Fruit fly (Drosophila melanogaster): ENCODE data around the gene CG12025.

The CG12025 gene

DNA sequence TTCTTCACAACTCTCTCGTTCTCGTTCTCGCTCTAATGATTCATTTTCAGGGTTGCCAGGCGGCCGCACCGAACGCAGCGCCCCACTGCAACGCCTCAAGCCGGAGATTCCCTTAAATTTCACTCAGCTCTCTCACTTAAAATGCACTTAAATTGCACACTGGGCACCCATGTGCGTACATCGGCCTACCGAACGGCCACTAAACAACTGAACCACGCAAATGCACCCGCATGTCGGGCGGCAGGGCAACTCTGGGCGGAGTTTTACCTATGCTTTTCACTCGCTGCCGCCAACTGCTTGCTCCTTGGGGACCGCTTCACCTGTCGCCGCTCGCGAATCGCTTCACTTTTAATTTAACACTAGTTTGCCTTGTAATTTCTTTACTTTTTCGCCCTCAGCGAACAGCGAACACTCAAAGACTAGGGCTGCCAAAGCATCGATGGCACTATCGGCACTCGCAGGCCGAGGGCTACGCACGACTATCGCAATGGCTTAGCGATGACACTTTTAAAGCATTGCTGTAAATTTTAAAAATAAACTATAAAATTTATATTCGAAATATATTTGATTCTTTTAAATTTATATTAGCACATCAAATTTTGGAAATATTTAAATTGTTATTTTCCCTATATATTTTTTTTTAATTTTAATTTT lies 3.3 kb upstream of the CG12025 start, which contains the start of gene Rap1:
Gene Rap1, minus strand, starts transcription at position 446 of the 654 bp plus-strand sequence.
- TF ChIP-seq cic (GFP tag; optimal IDR thresholded peaks at IDR 0.05) (no peak), Hr96 (GFP tag; optimal IDR thresholded peaks at IDR 0.05) (peak; percentile 64), CG33017 (tag; optimal IDR thresholded peaks at IDR 0.05) (no peak), pad (GFP tag; optimal IDR thresholded peaks at IDR 0.05) (peak; percentile 45), CG7101 (tag; optimal IDR thresholded peaks at IDR 0.05) (peak; percentile 3), cnc (optimal IDR thresholded peaks at IDR 0.05) (no peak), Mnt (GFP tag; optimal IDR thresholded peaks at IDR 0.05) (no peak), ovo (GFP tag; optimal IDR thresholded peaks at IDR 0.05) (peak; percentile 9), Clk (GFP tag; optimal IDR thresholded peaks at IDR 0.05) (peak; percentile 41), CG11617 (GFP tag; optimal IDR thresholded peaks at IDR 0.05) (peak; percentile 50), bab1 (GFP tag; optimal IDR thresholded peaks at IDR 0.05) (peak; percentile 72), CG7045 (GFP tag; optimal IDR thresholded peaks at IDR 0.05) (peak; percentile 56), CG1620 (GFP tag; optimal IDR thresholded peaks at IDR 0.05) (peak; percentile 32), kay (GFP tag; ENCODE audit: borderline replicate concordance) (peak; percentile 79), tj (GFP tag; optimal IDR thresholded peaks at IDR 0.05) (peak; percentile 29), Crg-1 (GFP tag; optimal IDR thresholded peaks at IDR 0.05) (no peak), CG12768 (GFP tag; optimal IDR thresholded peaks at IDR 0.05) (no peak), CG14711 (tag; optimal IDR thresholded peaks at IDR 0.05) (peak; percentile 95), CG5204 (GFP tag; optimal IDR thresholded peaks at IDR 0.05) (no peak), toe (GFP tag; optimal IDR thresholded peaks at IDR 0.05) (peak; percentile 67)

DNA sequence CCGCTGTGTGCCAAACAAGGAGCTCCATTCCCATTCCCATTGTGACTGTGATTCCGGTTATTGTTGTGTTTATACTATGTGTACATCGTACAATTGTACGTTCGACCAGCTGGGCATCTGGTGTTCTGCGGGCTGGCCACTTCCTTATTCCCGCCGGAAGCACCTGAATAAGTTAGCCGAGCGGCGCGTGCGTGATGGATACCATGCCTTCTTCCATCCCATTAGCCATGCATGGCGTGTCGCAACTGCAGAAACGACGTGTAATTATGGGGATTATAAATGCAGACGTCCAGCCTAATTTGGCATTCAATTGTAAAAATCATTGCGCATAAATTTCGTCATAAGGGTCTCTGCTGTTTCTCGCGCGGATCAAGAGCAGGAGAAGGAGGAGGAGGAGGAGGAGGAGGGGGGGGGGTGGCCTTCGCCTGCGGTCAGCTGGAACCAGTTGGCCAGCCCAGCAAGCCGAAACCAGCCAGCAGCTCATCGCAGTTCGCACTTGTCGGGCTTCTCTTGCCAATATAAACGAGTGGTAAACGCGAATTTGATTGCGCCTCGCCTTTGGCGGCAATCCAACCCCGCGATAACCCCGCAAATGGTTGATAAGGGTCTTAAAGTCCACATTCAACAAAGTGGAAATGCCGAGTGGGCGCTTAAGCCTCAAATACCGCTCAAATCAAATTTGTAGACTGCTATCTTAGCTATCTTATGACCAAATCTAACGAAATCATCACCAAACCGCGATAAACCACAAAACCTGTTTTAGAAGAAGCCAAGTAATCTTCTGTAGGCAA lies 986 bp downstream of the CG12025 start:
- no peak for TF ChIP-seq Mnt (GFP tag; optimal IDR thresholded peaks at IDR 0.05)
- no peak for TF ChIP-seq Crg-1 (GFP tag; optimal IDR thresholded peaks at IDR 0.05)
- no peak for TF ChIP-seq pad (GFP tag; optimal IDR thresholded peaks at IDR 0.05)
- TF ChIP-seq cnc (optimal IDR thresholded peaks at IDR 0.05), result no peak
- no peak for TF ChIP-seq CG5204 (GFP tag; optimal IDR thresholded peaks at IDR 0.05)
- no peak for TF ChIP-seq tj (GFP tag; optimal IDR thresholded peaks at IDR 0.05)
- no peak for TF ChIP-seq toe (GFP tag; optimal IDR thresholded peaks at IDR 0.05)
- TF ChIP-seq CG7045 (GFP tag; optimal IDR thresholded peaks at IDR 0.05), result no peak
- no peak for TF ChIP-seq CG12768 (GFP tag; optimal IDR thresholded peaks at IDR 0.05)
- no peak for TF ChIP-seq CG14711 (tag; optimal IDR thresholded peaks at IDR 0.05)
- no peak for TF ChIP-seq CG11617 (GFP tag; optimal IDR thresholded peaks at IDR 0.05)
- no peak for TF ChIP-seq ovo (GFP tag; optimal IDR thresholded peaks at IDR 0.05)
- TF ChIP-seq Hr96 (GFP tag; optimal IDR thresholded peaks at IDR 0.05), result no peak
- TF ChIP-seq cic (GFP tag; optimal IDR thresholded peaks at IDR 0.05), result no peak

DNA sequence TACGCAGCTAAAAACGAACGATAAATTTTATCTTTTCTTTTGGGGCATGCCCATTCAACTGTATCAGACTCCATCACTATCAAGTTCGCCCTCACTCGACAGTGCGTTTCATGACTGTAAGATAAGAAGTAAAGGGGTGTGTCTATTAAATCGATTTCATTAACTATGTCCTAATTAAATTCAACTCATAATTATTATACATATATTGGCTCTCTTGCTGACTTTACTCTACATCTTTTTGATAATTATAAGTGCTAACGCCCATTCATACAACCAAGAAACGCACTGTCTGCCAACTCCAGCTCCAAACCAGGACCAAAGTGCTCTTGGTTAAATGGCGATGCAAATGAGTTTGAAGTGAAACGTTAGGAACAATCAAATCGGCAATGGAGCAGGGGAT lies 3.6 kb downstream of the CG12025 start:
- TF ChIP-seq Hr96 (GFP tag; optimal IDR thresholded peaks at IDR 0.05) (no peak), bab1 (GFP tag; optimal IDR thresholded peaks at IDR 0.05) (peak; percentile 18)

DNA sequence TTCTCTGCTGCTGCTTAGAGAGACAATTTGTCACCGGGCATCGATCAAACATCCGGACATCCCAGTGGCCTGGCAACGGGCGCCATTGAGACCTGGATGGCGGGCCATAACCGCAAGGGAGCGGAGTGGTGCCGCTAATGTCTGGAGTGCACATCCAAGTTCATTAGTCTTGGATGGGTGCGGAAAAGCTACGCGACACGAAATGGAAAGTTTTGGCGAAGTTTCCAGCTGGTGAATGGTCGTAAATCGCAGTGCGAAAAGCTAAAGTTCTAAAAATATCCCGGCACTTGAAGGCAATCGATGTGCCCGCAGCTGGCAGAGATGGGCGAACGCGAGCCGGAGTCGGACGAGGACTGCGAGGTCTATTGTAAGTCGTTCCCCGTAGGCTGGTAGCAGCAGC lies 4.5 kb downstream of the CG12025 start, which contains the start of gene CG13924:
Gene CG13924, plus strand, starts transcription at position 301 of the 400 bp plus-strand sequence.
- no peak for TF ChIP-seq pad (GFP tag; optimal IDR thresholded peaks at IDR 0.05)
- no peak for TF ChIP-seq CG12768 (GFP tag; optimal IDR thresholded peaks at IDR 0.05)
- TF ChIP-seq cnc (optimal IDR thresholded peaks at IDR 0.05), result no peak
- no peak for TF ChIP-seq ovo (GFP tag; optimal IDR thresholded peaks at IDR 0.05)
- TF ChIP-seq cic (GFP tag; optimal IDR thresholded peaks at IDR 0.05), result no peak
- no peak for TF ChIP-seq CG7101 (tag; optimal IDR thresholded peaks at IDR 0.05)
- TF ChIP-seq Crg-1 (GFP tag; optimal IDR thresholded peaks at IDR 0.05), result no peak
- no peak for TF ChIP-seq tj (GFP tag; optimal IDR thresholded peaks at IDR 0.05)
- TF ChIP-seq kay (GFP tag; ENCODE audit: borderline replicate concordance), result no peak

DNA sequence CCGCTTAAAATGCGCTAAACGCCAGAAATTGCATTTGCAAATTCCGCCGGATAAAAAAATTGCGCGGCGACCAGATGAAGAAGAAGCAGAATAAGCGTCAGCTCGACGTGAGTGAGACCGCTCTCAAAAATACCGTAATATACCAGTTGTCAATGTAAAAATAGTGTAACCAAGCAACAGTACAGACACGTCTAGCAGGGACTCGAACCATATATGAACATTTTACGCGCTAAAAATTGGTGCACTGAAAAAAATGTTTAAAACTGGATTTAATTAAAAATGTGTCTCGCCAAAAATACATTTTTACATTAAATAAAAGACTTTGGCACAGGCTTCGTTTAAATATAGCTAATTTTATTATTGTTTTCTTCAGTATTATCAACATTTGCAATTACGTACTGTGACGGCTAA lies 11.0 kb downstream of the CG12025 start, which contains the start of gene dre4:
Gene dre4, minus strand, starts transcription at position 98 of the 411 bp plus-strand sequence.
- TF ChIP-seq tj (GFP tag; optimal IDR thresholded peaks at IDR 0.05), result no peak
- no peak for TF ChIP-seq CG12768 (GFP tag; optimal IDR thresholded peaks at IDR 0.05)
- TF ChIP-seq Hr96 (GFP tag; optimal IDR thresholded peaks at IDR 0.05), result no peak
- TF ChIP-seq CG5204 (GFP tag; optimal IDR thresholded peaks at IDR 0.05), result no peak
- no peak for TF ChIP-seq cic (GFP tag; optimal IDR thresholded peaks at IDR 0.05)
- TF ChIP-seq pad (GFP tag; optimal IDR thresholded peaks at IDR 0.05), result no peak
- TF ChIP-seq toe (GFP tag; optimal IDR thresholded peaks at IDR 0.05), result no peak
- TF ChIP-seq CG33017 (tag; optimal IDR thresholded peaks at IDR 0.05), result no peak
- no peak for TF ChIP-seq kay (GFP tag; ENCODE audit: borderline replicate concordance)
- peak; percentile 31 for TF ChIP-seq Crg-1 (GFP tag; optimal IDR thresholded peaks at IDR 0.05)
- no peak for TF ChIP-seq CG7101 (tag; optimal IDR thresholded peaks at IDR 0.05)
- TF ChIP-seq ovo (GFP tag; optimal IDR thresholded peaks at IDR 0.05), result no peak
- peak; percentile 44 for TF ChIP-seq CG14711 (tag; optimal IDR thresholded peaks at IDR 0.05)
- TF ChIP-seq bab1 (GFP tag; optimal IDR thresholded peaks at IDR 0.05), result peak; percentile 63
- no peak for TF ChIP-seq Clk (GFP tag; optimal IDR thresholded peaks at IDR 0.05)
- TF ChIP-seq CG7045 (GFP tag; optimal IDR thresholded peaks at IDR 0.05), result peak; percentile 56
- no peak for TF ChIP-seq CG1620 (GFP tag; optimal IDR thresholded peaks at IDR 0.05)
- peak; percentile 50 for TF ChIP-seq CG11617 (GFP tag; optimal IDR thresholded peaks at IDR 0.05)
- TF ChIP-seq Mnt (GFP tag; optimal IDR thresholded peaks at IDR 0.05), result peak; percentile 60
- TF ChIP-seq cnc (optimal IDR thresholded peaks at IDR 0.05), result no peak

DNA sequence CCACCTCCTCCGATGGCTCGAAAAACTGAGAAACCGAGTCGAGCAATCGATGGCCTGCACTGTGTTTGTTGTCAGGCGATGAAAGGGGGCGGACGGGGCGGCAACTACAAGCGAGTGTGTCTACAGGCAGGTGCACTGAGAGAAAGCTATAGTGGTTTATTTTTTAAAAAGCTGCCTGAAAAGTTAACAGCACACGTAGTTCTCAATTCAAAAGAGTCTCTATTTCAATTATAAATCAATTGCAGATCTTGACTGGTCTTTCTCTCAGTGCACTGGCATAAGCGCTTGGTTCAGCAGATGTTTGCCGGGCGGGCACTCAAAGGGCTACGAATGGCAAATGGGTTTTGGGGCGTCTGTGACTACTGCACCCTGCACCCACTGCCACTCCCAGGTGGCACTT lies 15.5 kb downstream of the CG12025 start:
- TF ChIP-seq cnc (optimal IDR thresholded peaks at IDR 0.05) (no peak), CG12768 (GFP tag; optimal IDR thresholded peaks at IDR 0.05) (peak; percentile 36), Clk (GFP tag; optimal IDR thresholded peaks at IDR 0.05) (peak; percentile 21), kay (GFP tag; ENCODE audit: borderline replicate concordance) (no peak), CG5204 (GFP tag; optimal IDR thresholded peaks at IDR 0.05) (no peak), Hr96 (GFP tag; optimal IDR thresholded peaks at IDR 0.05) (no peak), cic (GFP tag; optimal IDR thresholded peaks at IDR 0.05) (no peak), CG7045 (GFP tag; optimal IDR thresholded peaks at IDR 0.05) (peak; percentile 38)
